Fruit fly (Drosophila melanogaster) whole organism, embryonic: ENCODE results near the gene CG7739.

ENCODE experiments used
- CG12744 ChIP-seq: fragments of 200-800 bp; sonication (Bioruptor generic); optimal IDR thresholded peaks from 2 replicates; lab custom pipeline; 2016; ENCODE audit warnings: missing biosample characterization, missing genetic modification characterization
- CG17361 ChIP-seq: fragments of 200-800 bp; sonication (Bioruptor generic); IDR thresholded peaks from 3 replicates; pipeline ENCODE4 v1.3.6; 2022; ENCODE audit warnings: missing biosample characterization, missing genetic modification characterization
- CG31441 ChIP-seq: fragments of 200-800 bp; sonication (Bioruptor generic); IDR thresholded peaks from 2 replicates; pipeline ENCODE4 v1.3.6; 2022; ENCODE audit warnings: missing biosample characterization, missing genetic modification characterization
- CG4282 ChIP-seq: fragments of 200-800 bp; sonication (Bioruptor generic); optimal IDR thresholded peaks from 2 replicates; lab custom pipeline; 2016; ENCODE audit warnings: missing biosample characterization, missing genetic modification characterization
- CG8478 ChIP-seq: fragments of >200 bp; optimal IDR thresholded peaks from 2 replicates; lab custom pipeline; 2018
- Hr39 ChIP-seq: fragments of >200 bp; optimal IDR thresholded peaks from 2 replicates; lab custom pipeline; 2017
- Lpt ChIP-seq: fragments of >200 bp; optimal IDR thresholded peaks from 2 replicates; lab custom pipeline; 2018; ENCODE audit warnings: missing biosample characterization, missing genetic modification characterization
- Med ChIP-seq: fragments of 200-800 bp; sonication (Bioruptor generic); peaks from one replicate; lab custom pipeline; 2016; ENCODE audit warnings: missing biosample characterization, missing genetic modification characterization, mild to moderate bottlenecking, inconsistent platforms, moderate library complexity
- chm ChIP-seq: fragments of 200-800 bp; sonication (Bioruptor generic); IDR thresholded peaks from 2 replicates; pipeline ENCODE4 v1.3.6; 2022; ENCODE audit warnings: missing biosample characterization, missing genetic modification characterization
- sna ChIP-seq: fragments of 200-800 bp; sonication (Bioruptor generic); IDR thresholded peaks from 2 replicates; pipeline ENCODE4 v1.3.6; 2022; ENCODE audit warnings: missing biosample characterization, missing genetic modification characterization; ENCODE audit not compliant: partially characterized antibody
- sr ChIP-seq: fragments of 200-800 bp; sonication (Bioruptor generic); IDR thresholded peaks from 3 replicates; pipeline ENCODE4 v1.3.6; 2022; ENCODE audit warnings: missing biosample characterization, missing genetic modification characterization
- tx ChIP-seq: fragments of 200-800 bp; sonication (Bioruptor generic); optimal IDR thresholded peaks from 2 replicates; lab custom pipeline; 2016; ENCODE audit warnings: missing biosample characterization, missing genetic modification characterization
- unpg ChIP-seq: fragments of 200-800 bp; sonication (Bioruptor generic); optimal IDR thresholded peaks from 3 replicates; lab custom pipeline; 2018; ENCODE audit warnings: missing biosample characterization, mild to moderate bottlenecking, missing genetic modification characterization, moderate library complexity

dm6 chr3L:15597945-15598344 is 35.1 kb upstream of the CG7739 start:
- TF ChIP-seq CG8478 (lab: Kevin White, UChicago) (no peak), Lpt (GFP tag; lab: Kevin White, UChicago) (no peak), unpg (GFP tag; lab: Kevin White, UChicago) (no peak), chm (GFP tag; lab: Robert Waterston, UW) (no peak), CG31441 (GFP tag; lab: Robert Waterston, UW) (no peak), Med (GFP tag; lab: Kevin White, UChicago) (peak; percentile 25), tx (GFP tag; lab: Kevin White, UChicago) (no peak), CG17361 (GFP tag; lab: Robert Waterston, UW) (no peak), sr (GFP tag; lab: Robert Waterston, UW) (no peak), Hr39 (lab: Kevin White, UChicago) (no peak), sna (no peak), CG12744 (GFP tag; lab: Kevin White, UChicago) (no peak), CG4282 (GFP tag; lab: Kevin White, UChicago) (no peak)
